Worm (Caenorhabditis elegans) whole organism, late embryonic: ENCODE measurements around the gene F35H8.12.
A peak's percentile ranks its signal among the peaks of the same experiment; 100 is the strongest.

Experiments
- C08G9.2 ChIP-seq: sonication (generic microtip); optimal IDR thresholded peaks from 2 replicates; lab custom pipeline; 2016; ENCODE audit warnings: mild to moderate bottlenecking, missing genetic modification characterization, moderate library complexity, missing compliant biosample characterization
- F13H6.1 ChIP-seq: sonication (generic microtip); optimal IDR thresholded peaks from 2 replicates; lab custom pipeline; 2016; ENCODE audit warnings: missing genetic modification characterization, missing compliant biosample characterization
- K02D7.2 ChIP-seq: sonication (generic microtip); optimal IDR thresholded peaks from 2 replicates; lab custom pipeline; 2017; ENCODE audit warnings: mild to moderate bottlenecking, missing genetic modification characterization, missing compliant biosample characterization
- K09A11.1 ChIP-seq: sonication (generic microtip); optimal IDR thresholded peaks from 2 replicates; lab custom pipeline; 2017; ENCODE audit warnings: antibody characterized with exemption, mild to moderate bottlenecking, missing genetic modification characterization, missing compliant biosample characterization; ENCODE audit not compliant: insufficient read depth
- ahr-1 ChIP-seq: sonication (generic microtip); optimal IDR thresholded peaks from 2 replicates; lab custom pipeline; 2016; ENCODE audit warnings: missing genetic modification characterization, missing compliant biosample characterization
- ama-1 ChIP-seq: fragments of 150-350 bp; optimal IDR thresholded peaks from 2 replicates; lab custom pipeline; 2014
- ceh-19 ChIP-seq: fragments of 200-800 bp; sonication (Bioruptor generic); optimal IDR thresholded peaks from 2 replicates; lab custom pipeline; 2018; ENCODE audit warnings: mild to moderate bottlenecking, missing genetic modification characterization, missing compliant biosample characterization
- ceh-2 ChIP-seq: sonication (generic microtip); optimal IDR thresholded peaks from 2 replicates; lab custom pipeline; 2016; ENCODE audit warnings: missing genotype, missing genetic modification characterization, missing compliant biosample characterization
- ceh-30 ChIP-seq: fragments of 150-350 bp; optimal IDR thresholded peaks from 2 replicates; lab custom pipeline; 2014; ENCODE audit warnings: missing biosample characterization, missing genetic modification characterization
- ceh-48 ChIP-seq: sonication (generic microtip); optimal IDR thresholded peaks from 2 replicates; lab custom pipeline; 2016; ENCODE audit warnings: missing genetic modification characterization, inconsistent platforms, missing compliant biosample characterization
- ceh-6 ChIP-seq: fragments of 200-800 bp; sonication (Bioruptor generic); optimal IDR thresholded peaks from 2 replicates; lab custom pipeline; 2018; ENCODE audit warnings: mild to moderate bottlenecking, missing genetic modification characterization, missing compliant biosample characterization
- che-1 ChIP-seq: sonication (generic microtip); optimal IDR thresholded peaks from 2 replicates; lab custom pipeline; 2016; ENCODE audit warnings: mild to moderate bottlenecking, missing genetic modification characterization, missing compliant biosample characterization
- dmd-4 ChIP-seq: sonication (generic microtip); optimal IDR thresholded peaks from 2 replicates; lab custom pipeline; 2016; ENCODE audit warnings: borderline replicate concordance, missing genetic modification characterization, missing compliant biosample characterization
- dve-1 ChIP-seq: sonication (generic microtip); optimal IDR thresholded peaks from 2 replicates; lab custom pipeline; 2017; ENCODE audit warnings: antibody characterized with exemption, mild to moderate bottlenecking, missing genetic modification characterization, missing compliant biosample characterization
- elt-2 ChIP-seq: sonication (generic microtip); optimal IDR thresholded peaks from 2 replicates; lab custom pipeline; 2016; ENCODE audit warnings: missing genetic modification reagents, missing genetic modification characterization, missing compliant biosample characterization
- elt-4 ChIP-seq: sonication (generic microtip); optimal IDR thresholded peaks from 2 replicates; lab custom pipeline; 2016; ENCODE audit warnings: missing genetic modification characterization, missing compliant biosample characterization
- eyg-1 ChIP-seq: sonication (generic microtip); optimal IDR thresholded peaks from 2 replicates; lab custom pipeline; 2016; ENCODE audit warnings: missing genotype, missing genetic modification characterization, missing compliant biosample characterization
- gmeb-2 ChIP-seq: sonication (generic microtip); optimal IDR thresholded peaks from 2 replicates; lab custom pipeline; 2016; ENCODE audit warnings: missing genetic modification characterization, inconsistent platforms, missing compliant biosample characterization
- hlh-13 ChIP-seq: fragments of 200-800 bp; sonication (Bioruptor generic); optimal IDR thresholded peaks from 2 replicates; lab custom pipeline; 2018; ENCODE audit warnings: mild to moderate bottlenecking, missing genetic modification characterization, missing compliant biosample characterization
- hlh-15 ChIP-seq: sonication (generic microtip); optimal IDR thresholded peaks from 2 replicates; lab custom pipeline; 2016; ENCODE audit warnings: missing genetic modification characterization, missing compliant biosample characterization
- hlh-6 ChIP-seq: sonication (generic microtip); optimal IDR thresholded peaks from 2 replicates; lab custom pipeline; 2016; ENCODE audit warnings: missing genotype, missing genetic modification characterization, missing compliant biosample characterization
- nhr-232 ChIP-seq: sonication (generic microtip); optimal IDR thresholded peaks from 2 replicates; lab custom pipeline; 2016; ENCODE audit warnings: missing genetic modification characterization, missing compliant biosample characterization
- npax-4 ChIP-seq: sonication (generic microtip); optimal IDR thresholded peaks from 2 replicates; lab custom pipeline; 2016; ENCODE audit warnings: missing genetic modification characterization, missing compliant biosample characterization
- pha-2 ChIP-seq: sonication (generic microtip); optimal IDR thresholded peaks from 2 replicates; lab custom pipeline; 2017; ENCODE audit warnings: mild to moderate bottlenecking, missing genetic modification characterization, missing compliant biosample characterization
- pqm-1 ChIP-seq: sonication (generic microtip); optimal IDR thresholded peaks from 2 replicates; lab custom pipeline; 2016; ENCODE audit warnings: missing genetic modification characterization, missing compliant biosample characterization
- pros-1 ChIP-seq: fragments of 150-350 bp; optimal IDR thresholded peaks from 2 replicates; lab custom pipeline; 2014; ENCODE audit warnings: missing biosample characterization, missing genetic modification reagents, missing genetic modification characterization
- ref-2 ChIP-seq: sonication (generic microtip); optimal IDR thresholded peaks from 2 replicates; lab custom pipeline; 2016; ENCODE audit warnings: missing genetic modification characterization, missing compliant biosample characterization
- sdc-2 ChIP-seq: sonication (generic microtip); optimal IDR thresholded peaks from 2 replicates; lab custom pipeline; 2016; ENCODE audit warnings: missing genotype, missing genetic modification characterization, missing compliant biosample characterization
- sox-4 ChIP-seq: sonication (generic microtip); optimal IDR thresholded peaks from 2 replicates; lab custom pipeline; 2017; ENCODE audit warnings: mild to moderate bottlenecking, missing genetic modification characterization, inconsistent platforms, missing compliant biosample characterization
- tbx-2 ChIP-seq: sonication (generic microtip); optimal IDR thresholded peaks from 2 replicates; lab custom pipeline; 2016; ENCODE audit warnings: missing genetic modification characterization, missing compliant biosample characterization
- zip-5 ChIP-seq: sonication (generic microtip); optimal IDR thresholded peaks from 2 replicates; lab custom pipeline; 2016; ENCODE audit warnings: missing genetic modification characterization, missing compliant biosample characterization

Gene F35H8.12

DNA sequence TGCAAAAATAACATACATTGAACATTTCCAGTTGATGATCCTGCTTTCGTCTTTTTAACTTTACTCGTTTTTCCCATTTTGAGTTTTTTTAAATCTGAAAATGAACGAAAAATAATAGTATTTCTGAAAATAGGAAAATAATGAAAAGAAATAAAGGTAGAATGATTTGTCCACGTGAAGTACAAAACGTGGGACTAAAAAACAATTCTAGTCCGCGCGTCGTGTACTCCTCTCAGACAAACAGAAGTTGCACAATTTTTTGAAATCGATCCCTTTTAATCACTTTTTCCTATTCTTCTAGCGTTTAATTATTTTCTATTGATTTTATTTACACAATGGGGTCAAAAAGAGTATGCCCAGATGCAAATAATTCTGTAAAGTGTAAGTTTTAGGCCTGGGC is 39.4 kb downstream of the F35H8.12 start, which contains the start of the genes E02H1.1 and tag-124 (continued):
- TF ChIP-seq C08G9.2 (tag; lab: Kevin White, UChicago), result peak; percentile 93
- no peak for TF ChIP-seq ceh-30 (tag; lab: Kevin White, UChicago)
- TF ChIP-seq elt-2 (tag; lab: Kevin White, UChicago), result peak; percentile 56
- TF ChIP-seq dmd-4, result no peak
- TF ChIP-seq, all 69 proteins: peak for 22

DNA sequence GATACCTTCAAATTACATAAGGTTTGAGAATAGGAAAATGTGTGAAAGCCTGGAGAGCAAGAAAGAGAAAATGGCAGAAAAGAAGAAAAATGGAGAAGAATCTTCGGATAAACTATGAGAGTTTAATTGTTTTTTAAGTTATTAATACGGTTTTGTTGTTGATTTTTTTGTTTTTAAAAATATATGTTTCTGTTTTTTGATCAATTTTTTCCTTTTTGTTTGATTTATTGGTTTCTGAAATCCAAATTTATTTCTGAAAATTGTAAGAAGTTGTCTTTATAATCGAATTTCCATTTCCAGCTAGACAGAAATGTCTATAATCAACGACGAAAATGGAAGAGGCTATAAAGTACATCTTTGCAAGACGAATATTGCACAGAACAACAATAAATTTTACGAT is 41.1 kb downstream of the F35H8.12 start, which contains the start of gene parp-2:
TSS of gene parp-2 (plus strand) at position 301 of the 400 bp plus-strand sequence.
- TF ChIP-seq ama-1, result no peak
- no peak for TF ChIP-seq dve-1 (tag; lab: Kevin White, UChicago)
- TF ChIP-seq gmeb-2 (tag; lab: Kevin White, UChicago), result no peak
- no peak for TF ChIP-seq ref-2 (tag; lab: Kevin White, UChicago)
- TF ChIP-seq ceh-30 (tag; lab: Kevin White, UChicago), result no peak
- no peak for TF ChIP-seq pqm-1 (tag; lab: Kevin White, UChicago)
- TF ChIP-seq zip-5 (tag; lab: Kevin White, UChicago), result no peak
- TF ChIP-seq dmd-4, result no peak

- TF ChIP-seq ref-2 (tag; lab: Kevin White, UChicago) (no peak), elt-2 (tag; lab: Kevin White, UChicago) (no peak), ceh-6 (GFP tag; lab: Kevin White, UChicago) (no peak), che-1 (no peak), hlh-13 (GFP tag; lab: Kevin White, UChicago) (no peak), hlh-15 (no peak), sdc-2 (tag; lab: Kevin White, UChicago) (no peak), pros-1 (tag; lab: Kevin White, UChicago) (no peak), pqm-1 (tag; lab: Kevin White, UChicago) (no peak), elt-4 (tag; lab: Kevin White, UChicago) (no peak), eyg-1 (tag; lab: Kevin White, UChicago) (no peak), ceh-19 (GFP tag; lab: Kevin White, UChicago) (no peak), ceh-2 (tag; lab: Kevin White, UChicago) (no peak), nhr-232 (no peak), sox-4 (tag; lab: Kevin White, UChicago) (no peak), tbx-2 (tag; lab: Kevin White, UChicago) (no peak)
- TF ChIP-seq, all 69 proteins: peak for 0
Observed at ce11 chrII:9594924-9595323, 43.3 kb downstream of the F35H8.12 start, which contains the start of gene E02H1.5. TSS of gene E02H1.5 (plus strand) at chrII:9595224.

ce11 chrII:9596401-9596800 is 44.8 kb downstream of the F35H8.12 start, which contains the start of gene E02H1.6:
TSS of gene E02H1.6 (plus strand) at chrII:9596701.
- TF ChIP-seq hlh-6 (no peak), F13H6.1 (tag; lab: Kevin White, UChicago) (no peak), elt-4 (tag; lab: Kevin White, UChicago) (no peak)

- TF ChIP-seq ahr-1 (tag; lab: Kevin White, UChicago) (no peak), npax-4 (tag; lab: Kevin White, UChicago) (no peak), pha-2 (tag; lab: Kevin White, UChicago) (no peak), K09A11.1 (tag; lab: Kevin White, UChicago) (no peak), elt-4 (tag; lab: Kevin White, UChicago) (no peak), ref-2 (tag; lab: Kevin White, UChicago) (no peak), K02D7.2 (tag; lab: Kevin White, UChicago) (no peak), ceh-48 (no peak), zip-5 (tag; lab: Kevin White, UChicago) (no peak)
Observed at ce11 chrII:9597516-9598047, 45.9 kb downstream of the F35H8.12 start, which contains the start of gene mrpl-53. TSS of gene mrpl-53 (plus strand) at chrII:9597622.
